Fruit fly (Drosophila melanogaster): ENCODE results near the gene Cpn.

DNA sequence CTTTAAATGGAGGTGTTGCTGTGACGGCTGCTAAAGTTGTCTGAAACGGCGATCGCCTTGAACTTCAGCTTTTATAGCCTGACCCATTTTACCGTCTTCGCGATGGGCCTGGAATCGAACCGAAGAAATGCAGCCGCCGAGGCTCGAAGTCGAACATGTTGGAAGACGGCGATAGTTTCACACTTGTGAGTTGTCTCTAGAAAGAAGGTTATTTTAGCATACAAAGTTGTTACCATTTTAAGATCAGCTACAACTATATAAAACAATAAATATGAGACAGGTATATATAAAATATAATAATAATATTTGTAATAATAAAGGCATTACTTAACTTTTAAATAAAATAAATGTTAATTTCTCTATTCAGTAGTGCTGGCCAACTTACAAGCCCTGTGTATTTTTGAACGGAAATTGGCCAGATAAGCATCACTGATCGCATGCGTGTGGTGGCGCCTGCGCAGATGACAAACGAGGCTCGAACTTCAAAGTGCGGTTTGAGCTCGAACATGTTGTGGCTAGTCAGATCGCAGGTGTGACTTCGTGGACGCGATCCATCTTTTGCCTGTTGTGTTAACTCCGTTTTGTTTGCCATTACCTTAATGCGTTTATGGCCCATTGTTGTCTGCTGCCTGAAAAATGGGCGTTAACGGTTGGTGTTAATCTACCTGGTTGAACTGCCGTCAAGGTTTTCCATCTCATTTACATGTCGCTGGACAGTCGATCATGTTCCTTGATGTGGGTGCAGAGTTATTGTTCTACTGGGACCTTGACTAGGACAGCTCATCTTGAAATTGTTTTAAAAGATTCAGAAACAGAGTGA is 37.6 kb downstream of the Cpn start, which contains the start of gene CG4702:
- TF ChIP-seq ttk (optimal IDR thresholded peaks at IDR 0.05) = no peak
- no peak for TF ChIP-seq psq (optimal IDR thresholded peaks at IDR 0.05)
- no peak for TF ChIP-seq Sin3A (optimal IDR thresholded peaks at IDR 0.05)

Data from Kc167 (cell line).